Worm (Caenorhabditis elegans): ENCODE results near the gene sart-3.

DNA sequence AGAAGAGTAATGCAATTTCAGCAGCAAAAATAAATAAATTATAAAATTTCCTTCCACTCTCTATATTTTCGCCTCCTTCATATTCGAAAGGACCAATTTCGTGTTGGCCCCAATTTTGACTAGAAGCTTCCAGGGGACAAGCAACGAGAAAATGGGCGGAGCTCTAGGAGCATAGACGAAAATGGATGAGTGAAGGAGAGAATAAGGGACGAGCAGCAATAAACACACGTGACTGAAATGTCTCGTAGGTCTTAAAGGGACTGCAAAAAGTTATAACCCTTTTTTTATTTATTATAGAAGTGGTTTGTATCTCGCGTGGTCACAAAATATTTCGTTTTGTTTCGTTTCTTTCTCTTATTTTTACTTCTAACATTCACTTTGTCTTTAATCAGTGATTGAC, 17.0 kb upstream of the sart-3 start:
- no peak for TF ChIP-seq nhr-11 (tag; optimal IDR thresholded peaks at IDR 0.05)
- TF ChIP-seq mep-1 (tag; optimal IDR thresholded peaks at IDR 0.05), result no peak
- peak; percentile 7 for TF ChIP-seq mef-2 (tag; optimal IDR thresholded peaks at IDR 0.05)
- no peak for TF ChIP-seq zag-1 (tag; optimal IDR thresholded peaks at IDR 0.05)
- TF ChIP-seq lin-13 (GFP tag; optimal IDR thresholded peaks at IDR 0.05), result no peak
- TF ChIP-seq dpl-1 (GFP tag; optimal IDR thresholded peaks at IDR 0.05), result no peak
- TF ChIP-seq nhr-84 (tag; optimal IDR thresholded peaks at IDR 0.05), result no peak
- TF ChIP-seq elt-2 (tag; optimal IDR thresholded peaks at IDR 0.05), result no peak
- no peak for TF ChIP-seq unc-30 (tag; optimal IDR thresholded peaks at IDR 0.05)
- TF ChIP-seq nhr-237 (tag; optimal IDR thresholded peaks at IDR 0.05), result no peak

Measured in whole organism, L1 larva.